Worm (Caenorhabditis elegans) whole organism, L1 larva: ENCODE data around the gene nyn-3.

ENCODE experiments used
- C04F5.9 ChIP-seq: sonication (generic microtip); optimal IDR thresholded peaks from 2 replicates; lab custom pipeline; 2016; ENCODE audit warnings: missing genetic modification characterization, missing compliant biosample characterization
- C16A3.4 ChIP-seq: fragments of 150-350 bp; optimal IDR thresholded peaks from 2 replicates; lab custom pipeline; 2014; ENCODE audit warnings: missing biosample characterization, missing genetic modification characterization
- F16B12.6 ChIP-seq: fragments of 150-350 bp; optimal IDR thresholded peaks from 2 replicates; lab custom pipeline; 2014; ENCODE audit warnings: missing biosample characterization, missing genetic modification characterization
- Y116A8C.19 ChIP-seq: sonication (generic microtip); optimal IDR thresholded peaks from 2 replicates; lab custom pipeline; 2016; ENCODE audit warnings: missing compliant biosample characterization, missing genetic modification characterization, borderline replicate concordance
- alr-1 ChIP-seq: fragments of 200-800 bp; sonication (Bioruptor generic); optimal IDR thresholded peaks from 2 replicates; lab custom pipeline; 2018; ENCODE audit warnings: borderline replicate concordance, mild to moderate bottlenecking, missing genetic modification characterization, missing compliant biosample characterization
- ama-1 ChIP-seq: fragments of 150-350 bp; optimal IDR thresholded peaks from 2 replicates; lab custom pipeline; 2014
- ceh-82 ChIP-seq, 3 experiments: fragments of 150-350 bp in 1 of 3; sonication (generic microtip) in 2 of 3; optimal IDR thresholded peaks; 2 replicates each; lab custom pipeline; 2014 to 2017; ENCODE audit warnings: missing biosample characterization in 3 of 3, missing genetic modification characterization in 3 of 3
- ceh-88 ChIP-seq: fragments of 200-800 bp; sonication (Bioruptor generic); IDR thresholded peaks from 2 replicates; pipeline ENCODE4 v1.3.6; 2022; ENCODE audit warnings: missing genetic modification characterization, missing compliant biosample characterization
- ceh-90 ChIP-seq: sonication (generic microtip); optimal IDR thresholded peaks from 2 replicates; lab custom pipeline; 2016; ENCODE audit warnings: missing genetic modification characterization, missing compliant biosample characterization
- ces-1 ChIP-seq: fragments of 150-350 bp; optimal IDR thresholded peaks from 2 replicates; lab custom pipeline; 2014; ENCODE audit warnings: missing biosample characterization, missing genetic modification reagents, missing genetic modification characterization
- dsc-1 ChIP-seq: sonication (generic microtip); optimal IDR thresholded peaks from 2 replicates; lab custom pipeline; 2016; ENCODE audit warnings: mild to moderate bottlenecking, missing genetic modification characterization, missing compliant biosample characterization
- efl-1 ChIP-seq, 4 experiments: fragments of 150-350 bp; optimal IDR thresholded peaks in 3 of 4; peaks in 1 of 4; 1 replicate in 1 of 4; 2 replicates in 3 of 4; lab custom pipeline; 2014; ENCODE audit warnings: missing biosample characterization in 2 of 4, missing genetic modification characterization in 2 of 4, missing genetic modification reagents in 2 of 4
- elt-2 ChIP-seq: sonication (generic microtip); optimal IDR thresholded peaks from 2 replicates; lab custom pipeline; 2016; ENCODE audit warnings: missing genetic modification characterization, mild to moderate bottlenecking, inconsistent platforms, missing compliant biosample characterization, missing genetic modification reagents
- fkh-4 ChIP-seq: sonication (generic microtip); optimal IDR thresholded peaks from 2 replicates; lab custom pipeline; 2016; ENCODE audit warnings: missing compliant biosample characterization, missing genetic modification characterization, borderline replicate concordance
- hlh-17 ChIP-seq: fragments of 200-800 bp; sonication (Bioruptor generic); optimal IDR thresholded peaks from 2 replicates; lab custom pipeline; 2018; ENCODE audit warnings: missing genetic modification characterization, mild to moderate bottlenecking, missing compliant biosample characterization, moderate library complexity, borderline replicate concordance
- hlh-4 ChIP-seq: sonication (generic microtip); optimal IDR thresholded peaks from 2 replicates; lab custom pipeline; 2016; ENCODE audit warnings: mild to moderate bottlenecking, missing genetic modification characterization, missing compliant biosample characterization
- isw-1 ChIP-seq: fragments of 200-800 bp; sonication (Bioruptor generic); IDR thresholded peaks from 2 replicates; pipeline ENCODE4 v1.3.6; 2022; ENCODE audit warnings: missing genetic modification characterization, missing compliant biosample characterization
- jun-1 ChIP-seq: fragments of 150-350 bp; optimal IDR thresholded peaks from 2 replicates; lab custom pipeline; 2014; ENCODE audit warnings: missing biosample characterization, missing genetic modification reagents, missing genetic modification characterization
- lin-13 ChIP-seq: fragments of 150-350 bp; optimal IDR thresholded peaks from 2 replicates; lab custom pipeline; 2014; ENCODE audit warnings: missing biosample characterization, missing genetic modification reagents, missing genetic modification characterization
- lin-14 ChIP-seq: fragments of 200-800 bp; sonication (Bioruptor generic); optimal IDR thresholded peaks from 2 replicates; lab custom pipeline; 2018; ENCODE audit warnings: mild to moderate bottlenecking, missing genetic modification characterization, moderate library complexity, missing compliant biosample characterization
- lin-35 ChIP-seq, 2 experiments: fragments of 150-350 bp; optimal IDR thresholded peaks; 2 replicates each; lab custom pipeline; 2014; ENCODE audit warnings: missing biosample characterization in 2 of 2, missing genetic modification characterization in 2 of 2, missing genetic modification reagents in 2 of 2
- lin-39 ChIP-seq: fragments of 150-350 bp; optimal IDR thresholded peaks from 2 replicates; lab custom pipeline; 2014; ENCODE audit warnings: missing biosample characterization, missing genetic modification reagents, missing genetic modification characterization
- mab-9 ChIP-seq: fragments of 200-800 bp; sonication (Bioruptor generic); IDR thresholded peaks from 2 replicates; pipeline ENCODE4 v1.3.6; 2022; ENCODE audit warnings: missing genetic modification reagents, missing genetic modification characterization, missing compliant biosample characterization
- mdl-1 ChIP-seq, 2 experiments: fragments of 150-350 bp; optimal IDR thresholded peaks; 2 replicates each; lab custom pipeline; 2014 to 2017; ENCODE audit warnings: missing biosample characterization in 2 of 2, missing genetic modification characterization in 2 of 2, inconsistent platforms in 1 of 2
- mef-2 ChIP-seq: fragments of 150-350 bp; optimal IDR thresholded peaks from 2 replicates; lab custom pipeline; 2014; ENCODE audit warnings: missing biosample characterization, missing genetic modification characterization
- mep-1 ChIP-seq: fragments of 150-350 bp; optimal IDR thresholded peaks from 2 replicates; lab custom pipeline; 2014; ENCODE audit warnings: missing biosample characterization, missing genetic modification characterization
- nhr-11 ChIP-seq: fragments of 150-350 bp; optimal IDR thresholded peaks from 2 replicates; lab custom pipeline; 2014; ENCODE audit warnings: missing biosample characterization, missing genetic modification characterization
- nhr-12 ChIP-seq: sonication (generic microtip); optimal IDR thresholded peaks from 2 replicates; lab custom pipeline; 2017; ENCODE audit warnings: missing biosample characterization, missing genetic modification characterization
- nhr-19 ChIP-seq: fragments of 200-800 bp; sonication (Bioruptor generic); conservative IDR thresholded peaks from 2 replicates; pipeline ENCODE4 v1.3.6; 2022; ENCODE audit warnings: missing genetic modification characterization, missing compliant biosample characterization
- nhr-28 ChIP-seq: fragments of 150-350 bp; optimal IDR thresholded peaks from 2 replicates; lab custom pipeline; 2014; ENCODE audit warnings: missing biosample characterization, missing genetic modification characterization
- nhr-71 ChIP-seq: sonication (generic microtip); optimal IDR thresholded peaks from 2 replicates; lab custom pipeline; 2016; ENCODE audit warnings: mild to moderate bottlenecking, missing genetic modification characterization, moderate library complexity, missing compliant biosample characterization
- nhr-77 ChIP-seq: fragments of 150-350 bp; optimal IDR thresholded peaks from 2 replicates; lab custom pipeline; 2014; ENCODE audit warnings: missing biosample characterization, missing genetic modification characterization
- nhr-84 ChIP-seq: sonication (generic microtip); optimal IDR thresholded peaks from 2 replicates; lab custom pipeline; 2017; ENCODE audit warnings: missing biosample characterization, missing genetic modification characterization
- nhr-85 ChIP-seq: sonication (generic microtip); peaks from one replicate; lab custom pipeline; 2016; ENCODE audit warnings: missing genetic modification characterization, inconsistent platforms, missing compliant biosample characterization
- nhr-90 ChIP-seq: sonication (generic microtip); optimal IDR thresholded peaks from 2 replicates; lab custom pipeline; 2016; ENCODE audit warnings: mild to moderate bottlenecking, missing genetic modification characterization, missing compliant biosample characterization; ENCODE audit not compliant: poor library complexity
- pqm-1 ChIP-seq: sonication (generic microtip); optimal IDR thresholded peaks from 3 replicates; lab custom pipeline; 2017; ENCODE audit warnings: missing biosample characterization, missing genetic modification characterization
- skn-1 ChIP-seq: fragments of 150-350 bp; optimal IDR thresholded peaks from 2 replicates; lab custom pipeline; 2014; ENCODE audit warnings: missing biosample characterization, missing genetic modification characterization
- snu-23 ChIP-seq: sonication (generic microtip); optimal IDR thresholded peaks from 2 replicates; lab custom pipeline; 2016; ENCODE audit warnings: missing genetic modification characterization, missing compliant biosample characterization
- sox-4 ChIP-seq: sonication (generic microtip); optimal IDR thresholded peaks from 2 replicates; lab custom pipeline; 2016; ENCODE audit warnings: missing genetic modification characterization, missing compliant biosample characterization
- sptf-1 ChIP-seq: fragments of 150-350 bp; optimal IDR thresholded peaks from 2 replicates; lab custom pipeline; 2014; ENCODE audit warnings: missing biosample characterization, missing genetic modification characterization
- tbx-2 ChIP-seq: sonication (generic microtip); optimal IDR thresholded peaks from 2 replicates; lab custom pipeline; 2016; ENCODE audit warnings: missing genetic modification characterization, missing compliant biosample characterization
- unc-30 ChIP-seq: sonication (generic microtip); optimal IDR thresholded peaks from 2 replicates; lab custom pipeline; 2017; ENCODE audit warnings: missing biosample characterization, missing genetic modification characterization
- unc-86 ChIP-seq: sonication (generic microtip); optimal IDR thresholded peaks from 2 replicates; lab custom pipeline; 2016; ENCODE audit warnings: missing genetic modification characterization, missing compliant biosample characterization
- unc-98 ChIP-seq: fragments of 200-800 bp; sonication (Bioruptor generic); IDR thresholded peaks from 2 replicates; pipeline ENCODE4 v1.3.6; 2022; ENCODE audit warnings: missing genetic modification characterization, missing compliant biosample characterization
- vab-15 ChIP-seq: sonication (generic microtip); optimal IDR thresholded peaks from 2 replicates; lab custom pipeline; 2017; ENCODE audit warnings: missing genotype, mild to moderate bottlenecking, missing genetic modification characterization, missing compliant biosample characterization
- zip-4 ChIP-seq: fragments of 200-800 bp; sonication (Bioruptor generic); optimal IDR thresholded peaks from 2 replicates; lab custom pipeline; 2018; ENCODE audit warnings: mild to moderate bottlenecking, missing genetic modification characterization, moderate library complexity, missing compliant biosample characterization
- ztf-11 ChIP-seq, 2 experiments: sonication (generic microtip); optimal IDR thresholded peaks; 2 replicates each; lab custom pipeline; 2016 to 2017; ENCODE audit warnings: missing genetic modification characterization in 2 of 2, missing biosample characterization in 1 of 2, missing compliant biosample characterization in 1 of 2

The nyn-3 gene

ce11 chrII:6334745-6335260 is 42.4 kb upstream of the nyn-3 start:
- TF ChIP-seq mef-2 (tag; lab: Kevin White, UChicago), result no peak
- peak; percentile 0 for TF ChIP-seq lin-14 (GFP tag; lab: Kevin White, UChicago)
- TF ChIP-seq jun-1, result no peak
- peak; percentile 46 for TF ChIP-seq elt-2 (tag; lab: Kevin White, UChicago)
- no peak for TF ChIP-seq ceh-90 (tag; lab: Kevin White, UChicago)
- no peak for TF ChIP-seq nhr-85 (tag; lab: Kevin White, UChicago)
- TF ChIP-seq C16A3.4 (tag; lab: Kevin White, UChicago), result no peak
- no peak for TF ChIP-seq nhr-11 (tag; lab: Kevin White, UChicago)
- no peak for TF ChIP-seq unc-86 (tag; lab: Kevin White, UChicago)
- TF ChIP-seq nhr-19 (GFP tag; lab: Robert Waterston, UW), result no peak
- no peak for TF ChIP-seq ceh-82 (tag; optimal IDR thresholded peaks at IDR 0.05; lab: Kevin White, UChicago)
- TF ChIP-seq fkh-4, result no peak
- TF ChIP-seq nhr-77, result no peak
- no peak for TF ChIP-seq efl-1 (optimal IDR thresholded peaks at IDR 0.05; lab: Kevin White, UChicago)
- TF ChIP-seq efl-1 (GFP tag; optimal IDR thresholded peaks at IDR 0.05 in 1 of 2; lab: Kevin White, UChicago), result peak in 1 of 2 experiments; percentile 90
- TF ChIP-seq sox-4 (tag; lab: Kevin White, UChicago), result no peak
- TF ChIP-seq isw-1 (GFP tag; lab: Robert Waterston, UW), result no peak
- TF ChIP-seq mab-9 (GFP tag; lab: Robert Waterston, UW), result no peak
- TF ChIP-seq C04F5.9, result no peak
- no peak for TF ChIP-seq lin-13 (GFP tag; lab: Kevin White, UChicago)
- TF ChIP-seq unc-98 (GFP tag; lab: Robert Waterston, UW), result no peak
- TF ChIP-seq lin-35 (GFP tag; optimal IDR thresholded peaks at IDR 0.05; lab: Kevin White, UChicago), result peak in 1 of 2 experiments; percentile 7
- TF ChIP-seq skn-1 (tag; lab: Kevin White, UChicago), result no peak

DNA sequence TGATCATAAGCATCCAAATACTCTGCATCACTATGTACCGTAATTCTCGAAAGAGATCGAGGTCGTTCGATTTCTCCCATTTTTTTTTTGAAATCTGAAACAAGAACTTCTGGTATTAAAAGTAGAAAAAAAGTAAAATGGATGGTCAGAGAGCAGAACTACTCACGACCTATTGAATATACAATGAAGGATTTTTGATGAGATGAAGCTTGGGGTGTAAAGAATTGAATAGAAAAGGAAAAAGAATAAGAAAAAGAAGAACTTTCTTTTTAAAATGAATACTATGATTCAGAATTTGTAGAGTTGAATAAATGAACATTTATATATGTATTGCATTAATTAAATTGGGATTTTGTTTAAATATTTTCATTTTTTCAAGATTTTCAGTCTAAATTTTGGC is 41.5 kb upstream of the nyn-3 start, which contains the start of gene ttc-39B:
TSS of gene ttc-39B (minus strand) at position 101 of the 400 bp plus-strand sequence.
- TF ChIP-seq mep-1 (tag; lab: Kevin White, UChicago), result no peak
- TF ChIP-seq hlh-17, result no peak
- no peak for TF ChIP-seq zip-4 (GFP tag; lab: Kevin White, UChicago)

DNA sequence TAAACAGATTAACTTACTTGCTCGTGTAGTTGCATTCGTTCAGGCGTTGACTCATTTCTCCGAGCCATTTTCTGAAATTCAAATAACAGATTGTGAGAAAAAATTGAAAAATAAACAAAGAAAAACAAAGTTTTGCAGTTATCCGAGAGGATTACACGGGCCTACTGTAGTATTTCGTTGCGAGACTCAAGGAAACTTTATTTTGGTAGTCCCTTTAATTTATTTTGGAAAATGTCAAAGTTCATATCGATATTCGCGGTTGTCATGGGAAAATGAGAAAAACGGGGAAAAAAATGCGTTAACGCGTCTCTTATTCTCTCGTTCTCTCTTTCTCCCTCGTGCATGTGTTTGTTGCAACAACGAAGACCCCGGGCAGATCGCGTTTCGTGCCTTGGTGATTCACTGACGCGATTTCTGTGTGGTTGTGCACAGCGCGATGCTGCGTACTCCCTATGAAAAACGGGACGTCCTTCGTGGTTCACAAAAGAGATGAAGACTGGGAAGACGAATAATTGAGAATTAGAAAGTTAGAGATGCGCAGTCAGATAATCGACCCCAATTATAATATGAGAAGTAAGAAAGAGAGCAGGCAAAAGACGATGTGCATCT is 38.9 kb upstream of the nyn-3 start, which contains the start of gene set-4:
TSS of gene set-4 (minus strand) at position 120 of the 609 bp plus-strand sequence.
- no peak for TF ChIP-seq hlh-17
- peak; percentile 74 for TF ChIP-seq lin-39 (tag; lab: Kevin White, UChicago)
- TF ChIP-seq ztf-11 (tag; optimal IDR thresholded peaks at IDR 0.05; lab: Kevin White, UChicago), result peak in 1 of 2 experiments; percentile 84
- TF ChIP-seq tbx-2, result peak; percentile 95
- peak; percentile 92 for TF ChIP-seq nhr-19 (GFP tag; lab: Robert Waterston, UW)
- TF ChIP-seq Y116A8C.19 (tag; lab: Kevin White, UChicago), result no peak
- TF ChIP-seq ces-1, result no peak
- peak; percentile 40 to 93 for TF ChIP-seq mdl-1 (tag; optimal IDR thresholded peaks at IDR 0.05; lab: Kevin White, UChicago)
- TF ChIP-seq nhr-28 (tag; lab: Kevin White, UChicago), result no peak
- TF ChIP-seq nhr-77, result peak; percentile 92
- TF ChIP-seq nhr-11 (tag; lab: Kevin White, UChicago), result peak; percentile 71
- TF ChIP-seq snu-23 (GFP tag; lab: Kevin White, UChicago), result peak; percentile 97
- TF ChIP-seq skn-1 (tag; lab: Kevin White, UChicago), result peak; percentile 85
- no peak for TF ChIP-seq nhr-84 (tag; lab: Kevin White, UChicago)
- TF ChIP-seq vab-15 (tag; lab: Kevin White, UChicago), result no peak
- peak; percentile 96 for TF ChIP-seq unc-86 (tag; lab: Kevin White, UChicago)
- no peak for TF ChIP-seq alr-1 (tag; lab: Kevin White, UChicago)
- peak; percentile 32 for TF ChIP-seq ama-1 (lab: Kevin White, UChicago)
- no peak for TF ChIP-seq pqm-1
- no peak for TF ChIP-seq hlh-4 (tag; lab: Kevin White, UChicago)
- peak; percentile 93 for TF ChIP-seq nhr-90
- TF ChIP-seq unc-30 (tag; lab: Kevin White, UChicago), result no peak
- TF ChIP-seq ceh-88 (GFP tag; lab: Robert Waterston, UW), result peak; percentile 70
- no peak for TF ChIP-seq unc-98 (GFP tag; lab: Robert Waterston, UW)
- TF ChIP-seq F16B12.6, result peak; percentile 73
- TF ChIP-seq nhr-71 (tag; lab: Kevin White, UChicago), result peak; percentile 97
- TF ChIP-seq nhr-12 (tag; lab: Kevin White, UChicago), result no peak
- no peak for TF ChIP-seq sptf-1 (tag; lab: Kevin White, UChicago)
- TF ChIP-seq C16A3.4 (tag; lab: Kevin White, UChicago), result peak; percentile 95
- TF ChIP-seq dsc-1, result peak; percentile 95
